Worm (Caenorhabditis elegans) whole organism, L2 larva: ENCODE measurements around the gene nas-1.

Experiments
- nhr-23 ChIP-seq: fragments of 150-350 bp; optimal IDR thresholded peaks from 2 replicates; lab custom pipeline; 2014; ENCODE audit warnings: missing biosample characterization, missing genetic modification reagents, missing genetic modification characterization
- nhr-237 ChIP-seq: fragments of 150-350 bp; optimal IDR thresholded peaks from 2 replicates; lab custom pipeline; 2014; ENCODE audit warnings: missing biosample characterization, missing genetic modification characterization

- TF ChIP-seq nhr-237 (tag; lab: Kevin White, UChicago) (no peak), nhr-23 (tag; lab: Kevin White, UChicago) (no peak)
Measured at ce11 chrIII:13439415-13439814, 33.8 kb downstream of the nas-1 start, which contains the start of gene ciao-2B.
